Worm (Caenorhabditis elegans) whole organism, mixed stage, embryonic: ENCODE measurements around the gene bus-8A.

ENCODE experiments used
- M03D4.4 ChIP-seq: sonication (generic microtip); optimal IDR thresholded peaks from 2 replicates; lab custom pipeline; 2017; ENCODE audit warnings: mild to moderate bottlenecking, missing genetic modification characterization, missing compliant biosample characterization
- bed-3 ChIP-seq: fragments of 200-800 bp; sonication (Bioruptor generic); optimal IDR thresholded peaks from 3 replicates; lab custom pipeline; 2018; ENCODE audit warnings: mild to moderate bottlenecking, missing genetic modification characterization, moderate library complexity, missing compliant biosample characterization
- blmp-1 ChIP-seq: fragments of 150-350 bp; optimal IDR thresholded peaks from 2 replicates; lab custom pipeline; 2014; ENCODE audit warnings: missing biosample characterization, missing genetic modification characterization
- ceh-39 ChIP-seq: fragments of 150-350 bp; optimal IDR thresholded peaks from 2 replicates; lab custom pipeline; 2014; ENCODE audit warnings: missing biosample characterization, missing genetic modification characterization
- ceh-43 ChIP-seq: fragments of 200-800 bp; sonication (Bioruptor generic); optimal IDR thresholded peaks from 2 replicates; lab custom pipeline; 2018; ENCODE audit warnings: mild to moderate bottlenecking, missing genetic modification characterization, moderate library complexity, missing compliant biosample characterization
- ceh-83 ChIP-seq: fragments of 200-800 bp; sonication (Bioruptor generic); optimal IDR thresholded peaks from 2 replicates; lab custom pipeline; 2018; ENCODE audit warnings: mild to moderate bottlenecking, missing genetic modification characterization, missing compliant biosample characterization
- ces-1 ChIP-seq: fragments of 150-350 bp; optimal IDR thresholded peaks from 2 replicates; lab custom pipeline; 2014; ENCODE audit warnings: missing biosample characterization, missing genetic modification reagents, missing genetic modification characterization
- drap-1 ChIP-seq: fragments of 200-800 bp; sonication (Bioruptor generic); optimal IDR thresholded peaks from 3 replicates; lab custom pipeline; 2018; ENCODE audit warnings: mild to moderate bottlenecking, missing genetic modification characterization, missing compliant biosample characterization
- elt-1 ChIP-seq: sonication (generic microtip); optimal IDR thresholded peaks from 2 replicates; lab custom pipeline; 2017; ENCODE audit warnings: missing genetic modification characterization, mild to moderate bottlenecking, missing compliant biosample characterization, antibody characterized with exemption, moderate library complexity, borderline replicate concordance; ENCODE audit not compliant: insufficient read depth
- elt-3 ChIP-seq: fragments of 150-350 bp; optimal IDR thresholded peaks from 2 replicates; lab custom pipeline; 2014; ENCODE audit warnings: missing biosample characterization, missing genetic modification characterization
- flh-1 ChIP-seq: fragments of 200-800 bp; sonication (Bioruptor generic); optimal IDR thresholded peaks from 2 replicates; lab custom pipeline; 2018; ENCODE audit warnings: mild to moderate bottlenecking, missing genetic modification characterization, moderate library complexity, missing compliant biosample characterization
- ham-2 ChIP-seq: fragments of 200-800 bp; sonication (Bioruptor generic); optimal IDR thresholded peaks from 2 replicates; lab custom pipeline; 2018; ENCODE audit warnings: mild to moderate bottlenecking, missing genetic modification characterization, missing compliant biosample characterization
- lin-13 ChIP-seq: fragments of 150-350 bp; optimal IDR thresholded peaks from 2 replicates; lab custom pipeline; 2014; ENCODE audit warnings: missing biosample characterization, missing genetic modification characterization
- lin-32 ChIP-seq: fragments of 200-800 bp; sonication (Bioruptor generic); optimal IDR thresholded peaks from 2 replicates; lab custom pipeline; 2018; ENCODE audit warnings: mild to moderate bottlenecking, missing genetic modification characterization, missing compliant biosample characterization
- lsy-2 ChIP-seq: fragments of 150-350 bp; optimal IDR thresholded peaks from 2 replicates; lab custom pipeline; 2014; ENCODE audit warnings: missing biosample characterization, missing genetic modification characterization
- mep-1 ChIP-seq: fragments of 150-350 bp; optimal IDR thresholded peaks from 2 replicates; lab custom pipeline; 2017; ENCODE audit warnings: missing biosample characterization, missing genetic modification reagents, missing genetic modification characterization, inconsistent platforms
- mls-2 ChIP-seq: sonication (generic microtip); optimal IDR thresholded peaks from 2 replicates; lab custom pipeline; 2016; ENCODE audit warnings: mild to moderate bottlenecking, missing genetic modification characterization, moderate library complexity, missing compliant biosample characterization
- nhr-12 ChIP-seq: fragments of 150-350 bp; optimal IDR thresholded peaks from 2 replicates; lab custom pipeline; 2014; ENCODE audit warnings: missing biosample characterization, missing genetic modification characterization
- nhr-2 ChIP-seq: fragments of 150-350 bp; optimal IDR thresholded peaks from 2 replicates; lab custom pipeline; 2014; ENCODE audit warnings: missing biosample characterization, missing genetic modification characterization
- nhr-237 ChIP-seq: fragments of 150-350 bp; optimal IDR thresholded peaks from 2 replicates; lab custom pipeline; 2014; ENCODE audit warnings: missing biosample characterization, missing genetic modification characterization
- nhr-28 ChIP-seq: fragments of 150-350 bp; optimal IDR thresholded peaks from 2 replicates; lab custom pipeline; 2014; ENCODE audit warnings: missing biosample characterization, missing genetic modification characterization
- nhr-76 ChIP-seq: sonication (generic microtip); optimal IDR thresholded peaks from 2 replicates; lab custom pipeline; 2017; ENCODE audit warnings: missing biosample characterization, missing genetic modification characterization
- pha-4 ChIP-seq: fragments of 150-350 bp; optimal IDR thresholded peaks from 2 replicates; lab custom pipeline; 2018; ENCODE audit warnings: missing biosample characterization, missing genetic modification reagents, missing genetic modification characterization
- snpc-4 ChIP-seq: fragments of 150-350 bp; optimal IDR thresholded peaks from 2 replicates; lab custom pipeline; 2014; ENCODE audit warnings: missing biosample characterization, missing genetic modification characterization
- tbx-8 ChIP-seq: fragments of 200-800 bp; sonication (Bioruptor generic); optimal IDR thresholded peaks from 2 replicates; lab custom pipeline; 2018; ENCODE audit warnings: mild to moderate bottlenecking, missing genetic modification characterization, moderate library complexity, missing compliant biosample characterization
- unc-62 ChIP-seq: fragments of 150-350 bp; optimal IDR thresholded peaks from 2 replicates; lab custom pipeline; 2014; ENCODE audit warnings: missing biosample characterization, missing genetic modification reagents, missing genetic modification characterization
- ztf-11 ChIP-seq: fragments of 150-350 bp; optimal IDR thresholded peaks from 2 replicates; lab custom pipeline; 2014; ENCODE audit warnings: missing biosample characterization, missing genetic modification characterization

bus-8A gene

DNA sequence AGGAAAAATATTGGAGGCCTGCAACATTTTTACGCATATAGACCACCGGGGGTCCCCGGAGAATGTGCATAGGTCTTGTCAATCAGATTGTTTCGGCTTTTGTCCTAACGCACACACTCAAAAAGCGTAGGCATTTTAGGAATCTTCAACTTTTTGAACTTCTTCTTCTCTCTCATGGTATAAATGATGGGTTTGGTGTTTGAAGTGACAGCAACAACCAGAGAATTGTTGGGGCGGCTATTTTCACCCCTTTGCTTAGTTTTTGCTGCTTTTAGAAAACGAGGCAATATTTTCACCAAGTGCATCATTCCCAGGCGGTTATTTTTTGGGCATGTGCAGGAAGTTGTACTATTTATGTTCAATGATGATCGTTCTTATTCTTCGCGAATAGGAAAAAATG lies 41.0 kb upstream of the bus-8A start:
- TF ChIP-seq M03D4.4 (tag; lab: Kevin White, UChicago) (no peak), drap-1 (GFP tag; lab: Kevin White, UChicago) (no peak), snpc-4 (no peak), blmp-1 (tag; lab: Kevin White, UChicago) (no peak), lin-32 (GFP tag; lab: Kevin White, UChicago) (no peak)

DNA sequence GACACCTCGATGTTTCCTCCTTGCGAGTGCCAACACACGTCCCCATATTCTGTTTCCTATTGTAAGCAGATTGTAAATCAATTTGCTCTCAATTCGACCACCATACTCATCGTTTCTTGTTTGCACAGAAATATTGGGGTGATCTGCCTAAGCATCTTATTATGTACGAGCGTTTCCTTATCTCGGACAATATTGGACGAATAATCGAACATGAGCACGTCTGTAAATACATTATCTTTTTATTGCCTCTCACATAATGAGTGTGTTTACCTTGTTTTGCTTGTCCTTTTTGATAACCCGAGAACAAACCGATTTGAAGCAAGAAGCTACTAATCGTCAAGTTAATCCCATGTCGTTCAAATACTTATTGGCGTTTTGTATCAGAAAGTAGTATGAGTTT lies 37.6 kb upstream of the bus-8A start:
- no peak for TF ChIP-seq nhr-76 (tag; lab: Kevin White, UChicago)
- TF ChIP-seq ces-1 (GFP tag; lab: Kevin White, UChicago), result no peak
- no peak for TF ChIP-seq nhr-237
- TF ChIP-seq mep-1, result no peak
- no peak for TF ChIP-seq elt-1 (tag; lab: Kevin White, UChicago)
- TF ChIP-seq, all 35 proteins: peak for 0

DNA sequence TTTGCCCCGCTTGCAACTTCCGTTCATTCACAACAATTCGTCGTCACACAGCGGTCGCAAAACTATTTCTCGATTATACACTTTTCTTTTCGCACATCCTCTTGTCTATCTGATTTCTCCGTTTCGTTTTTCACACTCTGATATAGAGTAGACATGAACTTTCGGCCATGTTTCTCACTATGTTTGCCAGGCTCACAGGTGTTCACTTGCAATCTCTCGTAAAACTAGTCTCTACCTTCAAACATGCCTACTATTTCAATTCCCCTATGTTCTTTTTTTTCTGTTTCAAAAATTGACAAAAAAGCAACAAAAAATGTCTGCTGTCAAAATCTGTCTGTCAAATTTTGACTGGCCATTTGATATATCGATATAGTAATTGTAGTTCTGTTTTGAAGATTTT lies 35.5 kb upstream of the bus-8A start:
- TF ChIP-seq nhr-2 (tag; lab: Kevin White, UChicago), result no peak

DNA sequence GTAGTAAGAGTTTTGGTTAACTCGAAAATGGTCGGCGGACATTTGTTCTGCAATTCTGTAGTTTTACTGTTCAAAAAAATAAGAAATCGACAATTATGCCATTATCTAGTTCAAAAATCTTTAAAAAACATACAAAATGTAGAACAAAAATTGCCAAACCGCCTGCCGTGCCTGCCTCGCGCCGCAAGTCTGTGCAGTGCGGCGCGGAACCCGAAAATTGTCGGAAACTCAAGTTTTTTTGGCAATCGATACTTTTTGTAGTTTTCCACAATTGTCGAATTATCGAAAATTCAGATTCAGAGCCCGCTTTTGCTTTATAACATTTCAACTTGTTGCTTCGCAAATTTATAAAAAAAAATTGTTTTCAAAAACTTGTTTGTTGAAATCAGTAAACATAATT lies 34.7 kb upstream of the bus-8A start:
- TF ChIP-seq ceh-83 (GFP tag; lab: Kevin White, UChicago), result no peak
- TF ChIP-seq unc-62 (GFP tag; lab: Kevin White, UChicago), result no peak
- TF ChIP-seq lsy-2 (tag; lab: Kevin White, UChicago), result no peak
- TF ChIP-seq ztf-11 (tag; lab: Kevin White, UChicago), result no peak
- no peak for TF ChIP-seq lin-13 (tag; lab: Kevin White, UChicago)
- no peak for TF ChIP-seq drap-1 (GFP tag; lab: Kevin White, UChicago)
- TF ChIP-seq nhr-2 (tag; lab: Kevin White, UChicago), result no peak
- no peak for TF ChIP-seq flh-1 (GFP tag; lab: Kevin White, UChicago)
- TF ChIP-seq tbx-8 (GFP tag; lab: Kevin White, UChicago), result no peak
- no peak for TF ChIP-seq M03D4.4 (tag; lab: Kevin White, UChicago)
- TF ChIP-seq pha-4 (tag; lab: Kevin White, UChicago), result no peak
- no peak for TF ChIP-seq snpc-4

DNA sequence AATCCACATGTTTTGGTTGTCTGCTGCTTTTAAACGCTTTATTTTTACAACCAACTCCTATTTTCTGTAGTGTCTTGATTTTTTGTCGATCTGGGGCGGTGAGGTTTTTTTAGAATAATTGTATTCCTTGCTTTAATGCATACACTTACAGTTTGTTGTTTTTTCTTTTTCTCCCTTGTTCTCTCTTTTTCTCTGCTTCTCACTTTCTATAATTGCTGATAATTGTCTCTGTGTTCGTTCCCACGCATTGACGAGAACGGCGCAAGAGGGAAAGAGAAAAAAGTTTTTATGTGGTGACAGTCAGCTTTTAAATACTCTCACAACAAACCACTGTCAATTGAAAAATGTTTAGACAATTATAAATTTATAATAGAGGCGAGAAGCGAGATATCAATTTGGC lies 34.0 kb upstream of the bus-8A start:
- no peak for TF ChIP-seq ceh-83 (GFP tag; lab: Kevin White, UChicago)
- TF ChIP-seq drap-1 (GFP tag; lab: Kevin White, UChicago), result no peak
- TF ChIP-seq, all 35 proteins: peak for 0

DNA sequence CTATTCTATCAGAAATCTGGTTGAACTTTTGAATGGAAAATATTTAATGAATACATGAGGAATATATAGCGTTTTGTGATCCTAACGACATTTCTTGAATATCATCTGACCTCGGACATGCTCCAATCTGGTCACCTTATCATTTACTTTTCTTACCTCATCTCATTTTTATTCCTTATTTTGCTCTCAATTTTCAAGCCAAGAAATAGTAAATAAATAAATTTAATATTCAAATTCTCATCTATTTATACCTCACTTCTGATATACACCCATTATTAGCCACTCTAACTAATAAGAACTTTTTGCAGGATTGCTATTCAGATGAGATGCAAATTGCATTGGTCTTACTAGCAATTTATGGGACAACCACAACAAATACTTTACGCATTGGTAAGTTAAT lies 31.8 kb upstream of the bus-8A start, which contains the start of gene ddr-1:
TSS of gene ddr-1 (plus strand) at position 301 of the 400 bp plus-strand sequence.
- no peak for TF ChIP-seq unc-62 (GFP tag; lab: Kevin White, UChicago)
- TF ChIP-seq nhr-12 (tag; lab: Kevin White, UChicago), result no peak
- no peak for TF ChIP-seq ceh-39 (tag; lab: Kevin White, UChicago)
- no peak for TF ChIP-seq M03D4.4 (tag; lab: Kevin White, UChicago)
- no peak for TF ChIP-seq nhr-28 (tag; lab: Kevin White, UChicago)
- TF ChIP-seq ztf-11 (tag; lab: Kevin White, UChicago), result no peak
- TF ChIP-seq ceh-43 (GFP tag; lab: Kevin White, UChicago), result no peak
- no peak for TF ChIP-seq pha-4 (tag; lab: Kevin White, UChicago)
- TF ChIP-seq elt-3 (tag; lab: Kevin White, UChicago), result no peak
- TF ChIP-seq ces-1 (GFP tag; lab: Kevin White, UChicago), result no peak
- no peak for TF ChIP-seq bed-3 (GFP tag; lab: Kevin White, UChicago)
- no peak for TF ChIP-seq ham-2
- no peak for TF ChIP-seq ceh-83 (GFP tag; lab: Kevin White, UChicago)
- TF ChIP-seq mls-2, result no peak

DNA sequence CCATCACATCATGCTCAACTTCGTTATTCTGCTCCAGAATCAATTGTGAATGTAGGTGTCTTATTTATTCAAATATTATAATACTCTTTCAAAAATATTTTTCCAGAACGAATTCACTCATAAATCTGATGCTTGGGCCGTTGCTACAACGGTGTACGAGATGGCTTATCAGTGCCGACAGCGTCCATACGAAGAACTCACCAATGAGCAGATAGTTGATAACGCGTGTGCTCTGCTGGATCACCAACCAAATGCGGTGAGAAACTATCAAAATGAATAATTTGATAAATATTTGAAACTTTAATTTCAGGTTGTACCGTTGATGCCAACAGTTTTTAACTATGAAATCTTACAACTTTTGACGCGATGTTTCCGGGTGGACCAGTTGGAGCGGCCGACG lies 27.1 kb upstream of the bus-8A start:
- TF ChIP-seq bed-3 (GFP tag; lab: Kevin White, UChicago) (no peak), pha-4 (tag; lab: Kevin White, UChicago) (no peak), lsy-2 (tag; lab: Kevin White, UChicago) (no peak), nhr-76 (tag; lab: Kevin White, UChicago) (no peak), nhr-2 (tag; lab: Kevin White, UChicago) (no peak), lin-13 (tag; lab: Kevin White, UChicago) (no peak), ham-2 (no peak), nhr-12 (tag; lab: Kevin White, UChicago) (no peak), lin-32 (GFP tag; lab: Kevin White, UChicago) (no peak)
